Fruit fly (Drosophila melanogaster) whole organism, embryonic: Measurements from ENCODE around the gene deltaCOP.
A peak's percentile ranks its signal among the peaks of the same experiment; 100 is the strongest.

ENCODE experiments used
- Adf1 ChIP-seq: fragments of 200-800 bp; sonication (Bioruptor generic); IDR thresholded peaks from 2 replicates; pipeline ENCODE4 v1.3.6; 2022; ENCODE audit warnings: missing biosample characterization, missing genetic modification characterization
- BEAF-32 ChIP-seq: fragments of 200-800 bp; sonication (Bioruptor generic); optimal IDR thresholded peaks from 3 replicates; lab custom pipeline; 2017; ENCODE audit warnings: missing biosample characterization, missing genetic modification characterization, mild to moderate bottlenecking, moderate library complexity, missing genetic modification reagents
- Bgb ChIP-seq: fragments of 200-800 bp; sonication (Bioruptor generic); IDR thresholded peaks from 2 replicates; pipeline ENCODE4 v1.3.6; 2022; ENCODE audit warnings: missing biosample characterization, missing genetic modification characterization; ENCODE audit not compliant: partially characterized antibody
- Blimp-1 ChIP-seq: fragments of 200-800 bp; sonication (Bioruptor generic); optimal IDR thresholded peaks from 3 replicates; lab custom pipeline; 2018; ENCODE audit warnings: missing biosample characterization, missing genetic modification characterization, mild to moderate bottlenecking, moderate library complexity, missing genetic modification reagents
- CG10267 ChIP-seq: fragments of 200-800 bp; sonication (Bioruptor generic); optimal IDR thresholded peaks from 2 replicates; lab custom pipeline; 2018; ENCODE audit warnings: missing biosample characterization, mild to moderate bottlenecking, missing genetic modification characterization, moderate library complexity
- CG10321 ChIP-seq: fragments of 200-800 bp; sonication (Bioruptor generic); IDR thresholded peaks from 2 replicates; pipeline ENCODE4 v1.3.6; 2022; ENCODE audit warnings: missing biosample characterization, missing genetic modification characterization
- CG11398 ChIP-seq: fragments of 200-800 bp; sonication (Bioruptor generic); optimal IDR thresholded peaks from 2 replicates; lab custom pipeline; 2016; ENCODE audit warnings: missing biosample characterization, missing genetic modification characterization
- CG11504 ChIP-seq: fragments of 200-800 bp; sonication (Bioruptor generic); optimal IDR thresholded peaks from 3 replicates; lab custom pipeline; 2019; ENCODE audit warnings: missing biosample characterization, mild to moderate bottlenecking, missing genetic modification characterization, moderate library complexity
- CG12391 ChIP-seq: fragments of 200-800 bp; sonication (Bioruptor generic); optimal IDR thresholded peaks from 3 replicates; lab custom pipeline; 2018; ENCODE audit warnings: missing biosample characterization, mild to moderate bottlenecking, missing genetic modification characterization, moderate library complexity
- CG13123 ChIP-seq: fragments of 200-800 bp; sonication (Bioruptor generic); optimal IDR thresholded peaks from 2 replicates; lab custom pipeline; 2016; ENCODE audit warnings: missing biosample characterization, missing genetic modification characterization
- CG13624 ChIP-seq: fragments of 200-800 bp; sonication (Bioruptor generic); optimal IDR thresholded peaks from 2 replicates; lab custom pipeline; 2016; ENCODE audit warnings: missing biosample characterization, missing genetic modification characterization
- CG14014 ChIP-seq: fragments of 200-800 bp; sonication (Bioruptor generic); IDR thresholded peaks from 2 replicates; pipeline ENCODE4 v1.3.6; 2022; ENCODE audit warnings: missing biosample characterization, missing genetic modification characterization
- CG17186 ChIP-seq: fragments of 200-800 bp; sonication (Bioruptor generic); optimal IDR thresholded peaks from 3 replicates; lab custom pipeline; 2017; ENCODE audit warnings: missing biosample characterization, missing genetic modification reagents, missing genetic modification characterization
- CG18011 ChIP-seq: fragments of 200-800 bp; sonication (Bioruptor generic); optimal IDR thresholded peaks from 2 replicates; lab custom pipeline; 2017; ENCODE audit warnings: missing biosample characterization, missing genetic modification characterization, mild to moderate bottlenecking, moderate library complexity, missing genotype
- CG18619 ChIP-seq: fragments of 200-800 bp; sonication (Bioruptor generic); optimal IDR thresholded peaks from 3 replicates; lab custom pipeline; 2017; ENCODE audit warnings: missing biosample characterization, mild to moderate bottlenecking, missing genetic modification characterization
- CG2116 ChIP-seq: fragments of 200-800 bp; sonication (Bioruptor generic); optimal IDR thresholded peaks from 3 replicates; lab custom pipeline; 2018; ENCODE audit warnings: missing biosample characterization, mild to moderate bottlenecking, missing genetic modification characterization
- CG31365 ChIP-seq: fragments of 200-800 bp; sonication (Bioruptor generic); optimal IDR thresholded peaks from 2 replicates; lab custom pipeline; 2018; ENCODE audit warnings: missing biosample characterization, mild to moderate bottlenecking, missing genetic modification characterization
- CG34422 ChIP-seq: fragments of 200-800 bp; sonication (Bioruptor generic); IDR thresholded peaks from 3 replicates; pipeline ENCODE4 v1.3.6; 2022; ENCODE audit warnings: missing biosample characterization, missing genetic modification characterization
- CG3726 ChIP-seq: fragments of 200-800 bp; sonication (Bioruptor generic); IDR thresholded peaks from 3 replicates; pipeline ENCODE4, ENCODE4 v1.3.6; 2022; ENCODE audit warnings: missing biosample characterization, missing genetic modification characterization
- CG4854 ChIP-seq: fragments of 200-800 bp; sonication (Bioruptor generic); optimal IDR thresholded peaks from 2 replicates; lab custom pipeline; 2016; ENCODE audit warnings: missing biosample characterization, missing genetic modification characterization, inconsistent platforms
- CG6175 ChIP-seq: fragments of 200-800 bp; sonication (Bioruptor generic); IDR thresholded peaks from 3 replicates; pipeline ENCODE4 v1.3.6; 2022; ENCODE audit warnings: missing biosample characterization, missing genetic modification characterization
- CG6765 ChIP-seq: fragments of 200-800 bp; sonication (Bioruptor generic); optimal IDR thresholded peaks from 3 replicates; lab custom pipeline; 2017; ENCODE audit warnings: missing biosample characterization, mild to moderate bottlenecking, missing genetic modification characterization
- CG6854 ChIP-seq: fragments of 200-800 bp; sonication (Bioruptor generic); optimal IDR thresholded peaks from 3 replicates; lab custom pipeline; 2017; ENCODE audit warnings: missing biosample characterization, mild to moderate bottlenecking, missing genetic modification characterization
- CG8924 ChIP-seq: fragments of 200-800 bp; optimal IDR thresholded peaks from 3 replicates; lab custom pipeline; 2019; ENCODE audit warnings: missing biosample characterization, mild to moderate bottlenecking, missing genetic modification characterization, moderate library complexity
- CG9437 ChIP-seq: fragments of 200-800 bp; sonication (Bioruptor generic); optimal IDR thresholded peaks from 2 replicates; lab custom pipeline; 2018; ENCODE audit warnings: missing biosample characterization, mild to moderate bottlenecking, missing genetic modification characterization
- D ChIP-seq, 2 experiments: fragments of 200-800 bp in 1 of 2; fragments of >200 bp in 1 of 2; sonication (Bioruptor generic) in 1 of 2; optimal IDR thresholded peaks; 2 replicates in 1 of 2; 3 replicates in 1 of 2; lab custom pipeline; 2017; ENCODE audit warnings: mild to moderate bottlenecking in 1 of 2, missing biosample characterization in 1 of 2, missing genetic modification characterization in 1 of 2, missing genetic modification reagents in 1 of 2
- Dref ChIP-seq: fragments of 200-800 bp; sonication (Bioruptor generic); IDR thresholded peaks from 2 replicates; pipeline ENCODE4 v1.3.6; 2022; ENCODE audit warnings: missing biosample characterization, missing genetic modification characterization
- HLH4C ChIP-seq: fragments of 200-800 bp; sonication (Bioruptor generic); IDR thresholded peaks from 3 replicates; pipeline ENCODE4 v1.3.6; 2022; ENCODE audit warnings: missing biosample characterization, missing genetic modification characterization; ENCODE audit not compliant: partially characterized antibody
- Hand ChIP-seq: fragments of 200-800 bp; sonication (Bioruptor generic); optimal IDR thresholded peaks from 2 replicates; lab custom pipeline; 2017; ENCODE audit warnings: mild to moderate bottlenecking, missing biosample characterization, missing genetic modification reagents, missing genetic modification characterization
- MBD-R2 ChIP-seq: fragments of 200-800 bp; sonication (Bioruptor generic); IDR thresholded peaks from 2 replicates; pipeline ENCODE4 v1.3.6; 2022; ENCODE audit warnings: missing biosample characterization, missing genetic modification characterization
- MESR4 ChIP-seq: fragments of 200-800 bp; sonication (Bioruptor generic); optimal IDR thresholded peaks from 2 replicates; lab custom pipeline; 2018; ENCODE audit warnings: missing biosample characterization, mild to moderate bottlenecking, missing genetic modification characterization, moderate library complexity
- Nf-YA ChIP-seq: fragments of 200-800 bp; sonication (Bioruptor generic); IDR thresholded peaks from 2 replicates; pipeline ENCODE4 v1.3.6; 2022; ENCODE audit warnings: missing biosample characterization, missing genetic modification characterization
- Ravus ChIP-seq: fragments of 200-800 bp; sonication (Bioruptor generic); IDR thresholded peaks from 2 replicates; pipeline ENCODE4 v1.3.6; 2022; ENCODE audit warnings: missing biosample characterization, missing genetic modification characterization
- Sry-δ ChIP-seq: fragments of 200-800 bp; sonication (Bioruptor generic); optimal IDR thresholded peaks from 2 replicates; lab custom pipeline; 2016; ENCODE audit warnings: missing biosample characterization, missing genetic modification characterization
- YL-1 ChIP-seq: fragments of 200-800 bp; sonication (Bioruptor generic); optimal IDR thresholded peaks from 3 replicates; lab custom pipeline; 2017; ENCODE audit warnings: missing biosample characterization, mild to moderate bottlenecking, missing genetic modification characterization
- abd-A ChIP-seq: fragments of 200-800 bp; sonication (Bioruptor generic); optimal IDR thresholded peaks from 3 replicates; lab custom pipeline; 2019; ENCODE audit warnings: missing biosample characterization, mild to moderate bottlenecking, missing genetic modification characterization, moderate library complexity
- ash1 ChIP-seq: fragments of 200-800 bp; sonication (Bioruptor generic); optimal IDR thresholded peaks from 2 replicates; lab custom pipeline; 2018; ENCODE audit warnings: missing biosample characterization, mild to moderate bottlenecking, missing genetic modification characterization
- cg ChIP-seq: fragments of 200-800 bp; sonication (Bioruptor generic); optimal IDR thresholded peaks from 3 replicates; lab custom pipeline; 2019; ENCODE audit warnings: missing biosample characterization, mild to moderate bottlenecking, missing genetic modification characterization, moderate library complexity
- fd64A ChIP-seq: fragments of 200-800 bp; sonication (Bioruptor generic); optimal IDR thresholded peaks from 3 replicates; lab custom pipeline; 2018; ENCODE audit warnings: missing biosample characterization, mild to moderate bottlenecking, missing genetic modification characterization
- gfzf ChIP-seq: fragments of 200-800 bp; sonication (Bioruptor generic); optimal IDR thresholded peaks from 2 replicates; lab custom pipeline; 2016; ENCODE audit warnings: missing biosample characterization, mild to moderate bottlenecking, missing genetic modification characterization, moderate library complexity
- gsb-n ChIP-seq: fragments of 200-800 bp; sonication (Bioruptor generic); optimal IDR thresholded peaks from 3 replicates; lab custom pipeline; 2018; ENCODE audit warnings: missing biosample characterization, mild to moderate bottlenecking, missing genetic modification characterization
- hbn ChIP-seq: fragments of 200-800 bp; sonication (Bioruptor generic); IDR thresholded peaks from 2 replicates; pipeline ENCODE4 v1.3.6; 2022; ENCODE audit warnings: missing biosample characterization, missing genetic modification characterization; ENCODE audit not compliant: partially characterized antibody
- jing ChIP-seq: fragments of 200-800 bp; sonication (Bioruptor generic); optimal IDR thresholded peaks from 2 replicates; lab custom pipeline; 2018; ENCODE audit warnings: missing biosample characterization, mild to moderate bottlenecking, missing genetic modification characterization
- lola ChIP-seq, 3 experiments: fragments of >200 bp in 2 of 3; fragments of 200-800 bp in 1 of 3; sonication (Bioruptor generic) in 1 of 3; optimal IDR thresholded peaks; 2 replicates each; lab custom pipeline; 2017 to 2019; ENCODE audit warnings: missing biosample characterization in 3 of 3, missing genetic modification characterization in 3 of 3, mild to moderate bottlenecking in 1 of 3, moderate library complexity in 1 of 3
- nmo ChIP-seq: fragments of 200-800 bp; sonication (Bioruptor generic); optimal IDR thresholded peaks from 2 replicates; lab custom pipeline; 2018; ENCODE audit warnings: missing biosample characterization, mild to moderate bottlenecking, missing genetic modification characterization, moderate library complexity
- otp ChIP-seq: fragments of 200-800 bp; sonication (Bioruptor generic); IDR thresholded peaks from 3 replicates; pipeline ENCODE4, ENCODE4 v1.3.6; 2022; ENCODE audit warnings: missing biosample characterization, missing genetic modification characterization
- stc ChIP-seq: fragments of 200-800 bp; sonication (Bioruptor generic); IDR thresholded peaks from 2 replicates; pipeline ENCODE4 v1.3.6; 2022; ENCODE audit warnings: missing biosample characterization, missing genetic modification characterization
- stwl ChIP-seq: fragments of 200-800 bp; sonication (Bioruptor generic); optimal IDR thresholded peaks from 3 replicates; lab custom pipeline; 2018; ENCODE audit warnings: missing biosample characterization, mild to moderate bottlenecking, missing genetic modification characterization, moderate library complexity
- tna ChIP-seq: fragments of 200-800 bp; sonication (Bioruptor generic); IDR thresholded peaks from 2 replicates; pipeline ENCODE4 v1.3.6; 2022; ENCODE audit warnings: missing biosample characterization, missing genetic modification characterization; ENCODE audit not compliant: partially characterized antibody
- zen2 ChIP-seq: fragments of 200-800 bp; sonication (Bioruptor generic); IDR thresholded peaks from 3 replicates; pipeline ENCODE4 v1.3.6; 2022; ENCODE audit warnings: missing biosample characterization, missing genetic modification characterization; ENCODE audit not compliant: partially characterized antibody

The deltaCOP gene

DNA sequence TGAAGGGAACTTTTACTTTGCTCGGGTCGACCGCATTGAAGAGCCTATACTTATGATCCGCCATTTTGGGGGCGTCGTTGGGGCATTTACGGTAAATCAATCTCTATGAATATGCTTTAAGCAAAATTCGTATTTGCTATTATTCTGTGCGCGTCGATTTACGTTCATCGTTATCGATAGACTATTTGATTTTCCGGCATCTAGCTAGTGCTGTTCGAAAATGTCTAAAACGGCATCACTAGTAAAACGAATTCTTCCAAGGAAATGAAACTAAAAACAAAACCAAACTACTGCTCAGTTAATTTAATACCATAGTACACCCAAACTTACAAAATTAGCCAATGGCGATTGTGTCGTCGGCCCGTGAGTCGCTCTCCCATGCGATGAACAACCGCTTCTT lies 4.1 kb upstream of the deltaCOP start, which contains the start of the genes Gcna and MED18 (continued):
- TF ChIP-seq D (optimal IDR thresholded peaks at IDR 0.05; lab: Kevin White, UChicago) (no peak), D (GFP tag; optimal IDR thresholded peaks at IDR 0.05; lab: Kevin White, UChicago) (no peak), CG6175 (GFP tag; lab: Robert Waterston, UW) (no peak), CG14014 (GFP tag; lab: Robert Waterston, UW) (no peak), CG8924 (tag; lab: Kevin White, UChicago) (no peak), YL-1 (no peak), CG18619 (no peak), stwl (tag; lab: Kevin White, UChicago) (peak; percentile 12), CG6854 (GFP tag; lab: Kevin White, UChicago) (no peak), Bgb (GFP tag; lab: Robert Waterston, UW) (peak; percentile 25; the same call in 1 of the 2 replicates), CG9437 (GFP tag; lab: Kevin White, UChicago) (no peak), tna (GFP tag; lab: Robert Waterston, UW) (no peak), Nf-YA (no peak), nmo (GFP tag; lab: Kevin White, UChicago) (no peak), CG34422 (GFP tag; lab: Robert Waterston, UW) (no peak), CG2116 (GFP tag; lab: Kevin White, UChicago) (peak; percentile 38), fd64A (GFP tag; lab: Kevin White, UChicago) (no peak), gsb-n (tag; lab: Kevin White, UChicago) (no peak), HLH4C (peak; percentile 31; the same call in 1 of the 3 replicates), MBD-R2 (GFP tag; lab: Robert Waterston, UW) (peak; percentile 66), Ravus (no peak), CG6765 (no peak), hbn (GFP tag; lab: Robert Waterston, UW) (peak; percentile 29; the same call in 1 of the 2 replicates), BEAF-32 (GFP tag; lab: Kevin White, UChicago) (peak; percentile 23), zen2 (GFP tag; lab: Robert Waterston, UW) (0 out of 3 replicates have a peak, but pooled peaks have one; percentile 22), Sry-δ (GFP tag; lab: Kevin White, UChicago) (peak; percentile 30), gfzf (GFP tag; lab: Kevin White, UChicago) (peak; percentile 3), Dref (GFP tag; lab: Robert Waterston, UW) (peak; percentile 75), CG17186 (GFP tag; lab: Kevin White, UChicago) (no peak), Hand (GFP tag; lab: Kevin White, UChicago) (no peak), MESR4 (peak; percentile 58), CG12391 (tag; lab: Kevin White, UChicago) (no peak), CG10267 (tag; lab: Kevin White, UChicago) (peak; percentile 24), CG31365 (no peak), Adf1 (GFP tag; lab: Robert Waterston, UW) (no peak)

- no peak for TF ChIP-seq cg (GFP tag; lab: Kevin White, UChicago)
- TF ChIP-seq CG13123 (GFP tag; lab: Kevin White, UChicago), result no peak
- TF ChIP-seq CG3726 (GFP tag; lab: Robert Waterston, UW), result no peak
- peak; percentile 21 for TF ChIP-seq CG13624 (GFP tag; lab: Kevin White, UChicago)
- no peak for TF ChIP-seq ash1 (GFP tag; lab: Kevin White, UChicago)
- no peak for TF ChIP-seq CG11398 (GFP tag; lab: Kevin White, UChicago)
- TF ChIP-seq CG4854 (GFP tag; lab: Kevin White, UChicago), result peak; percentile 2
- TF ChIP-seq abd-A (tag; lab: Kevin White, UChicago), result no peak
- peak in 1 of 3 experiments; percentile 21 for TF ChIP-seq lola (GFP tag; optimal IDR thresholded peaks at IDR 0.05; lab: Kevin White, UChicago)
- peak; percentile 47 for TF ChIP-seq CG11504 (tag; lab: Kevin White, UChicago)
- TF ChIP-seq otp (GFP tag; lab: Robert Waterston, UW), result no peak
- no peak; the same call in 1 of the 2 replicates for TF ChIP-seq stc (GFP tag; lab: Robert Waterston, UW)
- peak; percentile 40 for TF ChIP-seq CG18011 (GFP tag; lab: Kevin White, UChicago)
- TF ChIP-seq Blimp-1, result peak; percentile 20
- 0 out of 2 replicates have a peak, but pooled peaks have one; percentile 16 for TF ChIP-seq CG10321 (GFP tag; lab: Robert Waterston, UW)
- no peak for TF ChIP-seq jing (GFP tag; lab: Kevin White, UChicago)
These were observed 2.7 kb downstream of the deltaCOP start, which contains the start of gene Lamtor5 for dm6 chrX:1858867-1859266. Gene Lamtor5, minus strand, starts transcription at chrX:1858971.
